Worm (Caenorhabditis elegans) whole organism, L2 larva: ENCODE data around the gene F53F1.2.

Experiments used
- C34F6.9 ChIP-seq: fragments of 150-350 bp; optimal IDR thresholded peaks from 2 replicates; lab custom pipeline; 2014; ENCODE audit warnings: missing biosample characterization, missing genetic modification characterization
- R02D3.7 ChIP-seq: fragments of 150-350 bp; optimal IDR thresholded peaks from 2 replicates; lab custom pipeline; 2014; ENCODE audit warnings: missing biosample characterization, missing genetic modification characterization
- aly-2 ChIP-seq: fragments of 150-350 bp; optimal IDR thresholded peaks from 2 replicates; lab custom pipeline; 2014; ENCODE audit warnings: missing biosample characterization, missing genetic modification characterization
- ceh-16 ChIP-seq: fragments of 150-350 bp; optimal IDR thresholded peaks from 2 replicates; lab custom pipeline; 2014; ENCODE audit warnings: missing biosample characterization, missing genetic modification characterization
- fos-1 ChIP-seq: fragments of 150-350 bp; optimal IDR thresholded peaks from 2 replicates; lab custom pipeline; 2014; ENCODE audit warnings: missing biosample characterization, missing genetic modification characterization
- lin-13 ChIP-seq: fragments of 150-350 bp; optimal IDR thresholded peaks from 2 replicates; lab custom pipeline; 2014; ENCODE audit warnings: missing biosample characterization, missing genetic modification reagents, missing genetic modification characterization
- nhr-10 ChIP-seq: sonication (generic microtip); optimal IDR thresholded peaks from 2 replicates; lab custom pipeline; 2017; ENCODE audit warnings: missing biosample characterization, missing genetic modification characterization
- nhr-23 ChIP-seq: fragments of 150-350 bp; optimal IDR thresholded peaks from 2 replicates; lab custom pipeline; 2014; ENCODE audit warnings: missing biosample characterization, missing genetic modification reagents, missing genetic modification characterization
- nhr-25 ChIP-seq: fragments of 150-350 bp; sonication (generic microtip); optimal IDR thresholded peaks from 3 replicates; lab custom pipeline; 2014; ENCODE audit warnings: missing biosample characterization, missing genetic modification characterization
- snpc-4 ChIP-seq: fragments of 150-350 bp; optimal IDR thresholded peaks from 2 replicates; lab custom pipeline; 2014; ENCODE audit warnings: missing biosample characterization, missing genetic modification characterization
- ztf-11 ChIP-seq: sonication (generic microtip); optimal IDR thresholded peaks from 2 replicates; lab custom pipeline; 2017; ENCODE audit warnings: missing biosample characterization, missing genetic modification characterization

DNA sequence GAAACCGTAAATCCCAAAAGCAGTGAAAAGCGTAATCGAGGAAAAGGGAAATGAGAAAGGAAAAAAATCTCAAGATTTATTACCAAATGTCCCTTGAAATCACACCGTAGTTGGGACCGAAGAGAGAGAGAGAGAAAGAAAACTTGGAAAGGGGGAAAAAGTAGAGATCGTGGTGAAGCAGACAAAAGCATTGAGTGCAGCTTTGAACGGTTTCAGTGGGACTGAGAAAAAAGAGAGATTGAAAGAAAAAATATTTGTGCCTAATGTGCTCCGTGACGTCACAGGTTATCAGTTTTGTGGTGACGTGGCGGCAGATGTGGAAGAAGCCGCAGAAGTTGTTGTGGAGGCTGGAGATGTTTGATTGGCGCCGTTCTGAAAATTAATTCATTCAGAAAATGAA, 36.4 kb upstream of the F53F1.2 start:
- no peak for TF ChIP-seq C34F6.9 (tag; lab: Kevin White, UChicago)
- no peak for TF ChIP-seq ztf-11 (tag; lab: Kevin White, UChicago)
- TF ChIP-seq R02D3.7 (tag; lab: Kevin White, UChicago), result no peak
- no peak for TF ChIP-seq nhr-10
- no peak for TF ChIP-seq snpc-4
- TF ChIP-seq aly-2 (tag; lab: Kevin White, UChicago), result no peak
- no peak for TF ChIP-seq nhr-23 (tag; lab: Kevin White, UChicago)
- no peak for TF ChIP-seq fos-1 (tag; lab: Kevin White, UChicago)
- no peak for TF ChIP-seq nhr-25
- TF ChIP-seq lin-13 (GFP tag; lab: Kevin White, UChicago), result no peak
- no peak for TF ChIP-seq ceh-16 (tag; lab: Kevin White, UChicago)
